Worm (Caenorhabditis elegans): ENCODE data around the gene pals-21.

ce11 chrIII:1418709-1419108, 38.3 kb upstream of the pals-21 start:
- peak; percentile 59 for TF ChIP-seq R02D3.7 (tag; optimal IDR thresholded peaks at IDR 0.05)
- TF ChIP-seq nhr-28 (tag; optimal IDR thresholded peaks at IDR 0.05), result no peak
- TF ChIP-seq nhr-12 (tag; optimal IDR thresholded peaks at IDR 0.05), result no peak
- no peak for TF ChIP-seq unc-62 (GFP tag; optimal IDR thresholded peaks at IDR 0.05)
- TF ChIP-seq skn-1 (tag; optimal IDR thresholded peaks at IDR 0.05), result peak; percentile 30
- TF ChIP-seq elt-3 (tag; optimal IDR thresholded peaks at IDR 0.05), result peak in 1 of 3 experiments; percentile 58
- TF ChIP-seq ztf-11 (tag; optimal IDR thresholded peaks at IDR 0.05), result no peak
- peak; percentile 66 for TF ChIP-seq fos-1 (tag; optimal IDR thresholded peaks at IDR 0.05)
- peak; percentile 55 for TF ChIP-seq tbx-2 (tag; optimal IDR thresholded peaks at IDR 0.05)
- TF ChIP-seq elt-1 (tag; optimal IDR thresholded peaks at IDR 0.05), result peak; percentile 46
- TF ChIP-seq egl-5 (tag; optimal IDR thresholded peaks at IDR 0.05), result peak; percentile 71
- peak; percentile 88 for TF ChIP-seq ama-1 (optimal IDR thresholded peaks at IDR 0.05)
- TF ChIP-seq nfya-1 (tag; optimal IDR thresholded peaks at IDR 0.05; ENCODE audit: insufficient read depth), result peak; percentile 99
